Fruit fly (Drosophila melanogaster): Measurements from ENCODE around the gene nau.

Gene nau

dm6 chr3R:23757912-23758607 is 39.9 kb upstream of the nau start, which contains the start of the genes PTPMT1 and Hrd3 (continued):
- TF ChIP-seq gsb-n (tag; optimal IDR thresholded peaks at IDR 0.05), result peak; percentile 97
- TF ChIP-seq aop (GFP tag; IDR thresholded peaks at IDR 0.05), result 0 out of 2 replicates have a peak, but pooled peaks have one; percentile 27
- TF ChIP-seq E2f2 (GFP tag; IDR thresholded peaks at IDR 0.05), result peak; percentile 79
- TF ChIP-seq CG5180 (GFP tag; optimal IDR thresholded peaks at IDR 0.05), result peak; percentile 92
- TF ChIP-seq CG18262 (tag; optimal IDR thresholded peaks at IDR 0.05), result peak; percentile 99
- peak; percentile 98 for TF ChIP-seq slbo (GFP tag; IDR thresholded peaks at IDR 0.05)
- TF ChIP-seq CG15011 (GFP tag; optimal IDR thresholded peaks at IDR 0.05), result peak; percentile 99
- TF ChIP-seq hth (optimal IDR thresholded peaks at IDR 0.05), result no peak
- TF ChIP-seq sd (tag; optimal IDR thresholded peaks at IDR 0.05), result peak; percentile 96
- peak; percentile 92 for TF ChIP-seq Ets97D (GFP tag; optimal IDR thresholded peaks at IDR 0.05)
- TF ChIP-seq Sox102F (GFP tag; optimal IDR thresholded peaks at IDR 0.05), result peak; percentile 98
- peak; percentile 99 for TF ChIP-seq CG7839 (tag; optimal IDR thresholded peaks at IDR 0.05)
- no peak for TF ChIP-seq CG8478 (optimal IDR thresholded peaks at IDR 0.05)
- peak; percentile 95 for TF ChIP-seq NK7.1 (GFP tag; optimal IDR thresholded peaks at IDR 0.05)
- peak; percentile 99 for TF ChIP-seq bcd (GFP tag; optimal IDR thresholded peaks at IDR 0.05)
- peak; percentile 90 for TF ChIP-seq ssp (GFP tag; IDR thresholded peaks at IDR 0.05)
- TF ChIP-seq Oli (tag; optimal IDR thresholded peaks at IDR 0.05), result peak; percentile 99
- peak; percentile 89 for TF ChIP-seq p53 (GFP tag; optimal IDR thresholded peaks at IDR 0.05)
- peak; percentile 83 for TF ChIP-seq CG17802 (tag; optimal IDR thresholded peaks at IDR 0.05)
- TF ChIP-seq Hmx (GFP tag; optimal IDR thresholded peaks at IDR 0.05), result peak; percentile 97
- peak; percentile 96 for TF ChIP-seq Spps (tag; optimal IDR thresholded peaks at IDR 0.05)
- TF ChIP-seq CG8359 (GFP tag; optimal IDR thresholded peaks at IDR 0.05; ENCODE audit: borderline replicate concordance), result peak; percentile 93
- TF ChIP-seq Hmr (GFP tag; optimal IDR thresholded peaks at IDR 0.05), result peak; percentile 99
- TF ChIP-seq vfl (GFP tag; optimal IDR thresholded peaks at IDR 0.05), result peak; percentile 98
- peak; percentile 32 for TF ChIP-seq gfzf (GFP tag; optimal IDR thresholded peaks at IDR 0.05)
- TF ChIP-seq CG11696 (GFP tag; IDR thresholded peaks at IDR 0.05), result peak; percentile 83
- TF ChIP-seq BtbVII (GFP tag; optimal IDR thresholded peaks at IDR 0.05), result peak; percentile 98
- TF ChIP-seq Atf3 (GFP tag; optimal IDR thresholded peaks at IDR 0.05), result peak; percentile 96
- TF ChIP-seq CG17186 (GFP tag; optimal IDR thresholded peaks at IDR 0.05), result peak; percentile 93
- TF ChIP-seq chn (GFP tag; optimal IDR thresholded peaks at IDR 0.05), result peak; percentile 98
- TF ChIP-seq TFAM (GFP tag; optimal IDR thresholded peaks at IDR 0.05), result peak; percentile 88
- TF ChIP-seq CG11247 (GFP tag; IDR thresholded peaks at IDR 0.05), result peak; percentile 96
- peak; percentile 99 for TF ChIP-seq Abd-B (GFP tag; optimal IDR thresholded peaks at IDR 0.05)
- peak; percentile 94 for TF ChIP-seq al (GFP tag; IDR thresholded peaks at IDR 0.05)
- peak; percentile 98 for TF ChIP-seq CG10147 (GFP tag; optimal IDR thresholded peaks at IDR 0.05)
- TF ChIP-seq Asciz (GFP tag; optimal IDR thresholded peaks at IDR 0.05), result peak; percentile 97
- peak; percentile 85 for TF ChIP-seq CG16779 (GFP tag; IDR thresholded peaks at IDR 0.05)
- TF ChIP-seq croc (GFP tag; conservative IDR thresholded peaks at IDR 0.05), result peak; percentile 96
- TF ChIP-seq gcm2 (GFP tag; optimal IDR thresholded peaks at IDR 0.05), result peak; percentile 95
- peak; percentile 100 for TF ChIP-seq sens (GFP tag)
- peak; percentile 96 for TF ChIP-seq CG13123 (GFP tag; optimal IDR thresholded peaks at IDR 0.05)
- peak; percentile 98 for TF ChIP-seq slou (GFP tag; optimal IDR thresholded peaks at IDR 0.05)
- peak; percentile 98 for TF ChIP-seq CG14710 (tag; optimal IDR thresholded peaks at IDR 0.05)
- TF ChIP-seq CG4424 (GFP tag; optimal IDR thresholded peaks at IDR 0.05), result peak; percentile 99
- no peak for TF ChIP-seq sc (optimal IDR thresholded peaks at IDR 0.05)
- peak; percentile 99 for TF ChIP-seq sc (GFP tag; optimal IDR thresholded peaks at IDR 0.05)
- TF ChIP-seq Nf-YA (GFP tag; IDR thresholded peaks at IDR 0.05), result peak; percentile 83
- peak; percentile 99 for TF ChIP-seq Xbp1 (GFP tag; optimal IDR thresholded peaks at IDR 0.05)
- peak; percentile 96 for TF ChIP-seq Lhr (GFP tag; optimal IDR thresholded peaks at IDR 0.05)
- TF ChIP-seq CrebB (tag; optimal IDR thresholded peaks at IDR 0.05), result peak; percentile 92
